Fruit fly (Drosophila melanogaster): Measurements from ENCODE around the gene CG15465.

Gene CG15465

dm6 chrX:5085964-5086707 lies 577 bp downstream of the CG15465 start (continued):
- TF ChIP-seq dpn (GFP tag; optimal IDR thresholded peaks at IDR 0.05), result peak; percentile 20 to 27
- TF ChIP-seq CG34224 (GFP tag; IDR thresholded peaks at IDR 0.05; ENCODE audit: partially characterized antibody), result no peak
- TF ChIP-seq fd64A (GFP tag; optimal IDR thresholded peaks at IDR 0.05), result no peak
- TF ChIP-seq CG3065 (GFP tag; optimal IDR thresholded peaks at IDR 0.05), result no peak
- TF ChIP-seq Antp (GFP tag; optimal IDR thresholded peaks at IDR 0.05), result peak; percentile 1
- TF ChIP-seq hkb (optimal IDR thresholded peaks at IDR 0.05), result no peak
- peak; percentile 39 for TF ChIP-seq hkb (GFP tag; IDR thresholded peaks at IDR 0.05)
- TF ChIP-seq Lhr (GFP tag; optimal IDR thresholded peaks at IDR 0.05), result no peak
- no peak for TF ChIP-seq CG16779 (GFP tag; IDR thresholded peaks at IDR 0.05)
- no peak for TF ChIP-seq CG12769 (tag; optimal IDR thresholded peaks at IDR 0.05)
- TF ChIP-seq sisA (GFP tag; IDR thresholded peaks at IDR 0.05), result no peak
- no peak for TF ChIP-seq bab2 (GFP tag; optimal IDR thresholded peaks at IDR 0.05)
- TF ChIP-seq HmgZ (tag; optimal IDR thresholded peaks at IDR 0.05), result no peak
- TF ChIP-seq YL-1 (GFP tag; optimal IDR thresholded peaks at IDR 0.05), result no peak
- TF ChIP-seq Rfx (GFP tag; IDR thresholded peaks at IDR 0.05), result peak; percentile 29
- peak; percentile 32; the same call in 1 of the 3 replicates for TF ChIP-seq tgo (GFP tag; IDR thresholded peaks at IDR 0.05)
- peak; percentile 31; the same call in 1 of the 2 replicates for TF ChIP-seq CG31441 (GFP tag; IDR thresholded peaks at IDR 0.05)
- peak; percentile 13 for TF ChIP-seq oc (tag; optimal IDR thresholded peaks at IDR 0.05)
- no peak for TF ChIP-seq CG30020 (tag; optimal IDR thresholded peaks at IDR 0.05)
- TF ChIP-seq CG12942 (GFP tag; optimal IDR thresholded peaks at IDR 0.05), result no peak
- peak; percentile 89 for TF ChIP-seq CG17359 (tag; optimal IDR thresholded peaks at IDR 0.05)
- TF ChIP-seq NC2α (GFP tag; optimal IDR thresholded peaks at IDR 0.05), result no peak
- no peak for TF ChIP-seq toy (GFP tag; IDR thresholded peaks at IDR 0.05)
- TF ChIP-seq pho (GFP tag; optimal IDR thresholded peaks at IDR 0.05), result no peak
- TF ChIP-seq z (GFP tag; IDR thresholded peaks at IDR 0.05), result no peak
- no peak for TF ChIP-seq danr (GFP tag; IDR thresholded peaks at IDR 0.05)
- TF ChIP-seq dm (GFP tag; optimal IDR thresholded peaks at IDR 0.05), result peak; percentile 1
- no peak for TF ChIP-seq Asciz (GFP tag; optimal IDR thresholded peaks at IDR 0.05)
- no peak for TF ChIP-seq Opbp (GFP tag; IDR thresholded peaks at IDR 0.05; ENCODE audit: partially characterized antibody)
- TF ChIP-seq CG6175 (GFP tag; IDR thresholded peaks at IDR 0.05), result no peak
- no peak for TF ChIP-seq CG1647 (GFP tag; optimal IDR thresholded peaks at IDR 0.05)
- TF ChIP-seq gsb-n (tag; optimal IDR thresholded peaks at IDR 0.05), result no peak
- TF ChIP-seq HLHmδ (GFP tag; optimal IDR thresholded peaks at IDR 0.05), result no peak
- no peak for TF ChIP-seq CG7271 (tag; optimal IDR thresholded peaks at IDR 0.05)
- TF ChIP-seq emc (GFP tag; optimal IDR thresholded peaks at IDR 0.05), result no peak
- TF ChIP-seq Vsx1 (GFP tag; optimal IDR thresholded peaks at IDR 0.05), result no peak
- no peak for TF ChIP-seq gsb (GFP tag; IDR thresholded peaks at IDR 0.05)
- TF ChIP-seq CG9215 (GFP tag; IDR thresholded peaks at IDR 0.05), result no peak
- TF ChIP-seq CG34422 (GFP tag; IDR thresholded peaks at IDR 0.05), result no peak
- no peak for TF ChIP-seq ems (GFP tag; optimal IDR thresholded peaks at IDR 0.05)
- TF ChIP-seq CG17186 (GFP tag; optimal IDR thresholded peaks at IDR 0.05), result no peak
- TF ChIP-seq CG1233 (GFP tag; optimal IDR thresholded peaks at IDR 0.05), result no peak
- no peak for TF ChIP-seq ken (GFP tag; IDR thresholded peaks at IDR 0.05)
- TF ChIP-seq wdn (GFP tag; IDR thresholded peaks at IDR 0.05), result no peak
- TF ChIP-seq nau (GFP tag; optimal IDR thresholded peaks at IDR 0.05), result no peak
- TF ChIP-seq psq (GFP tag; optimal IDR thresholded peaks at IDR 0.05), result no peak
- TF ChIP-seq Ssrp (tag; optimal IDR thresholded peaks at IDR 0.05), result peak; percentile 51
- TF ChIP-seq CG15269 (tag; optimal IDR thresholded peaks at IDR 0.05), result peak; percentile 9
- TF ChIP-seq gro (GFP tag; optimal IDR thresholded peaks at IDR 0.05), result no peak
- no peak for TF ChIP-seq CG31388 (GFP tag; optimal IDR thresholded peaks at IDR 0.05)
- no peak for TF ChIP-seq knrl (GFP tag; IDR thresholded peaks at IDR 0.05; ENCODE audit: partially characterized antibody)
